Worm (Caenorhabditis elegans): Measurements from ENCODE around the gene let-70.

- TF ChIP-seq Y53G8AR.9 (GFP tag; conservative IDR thresholded peaks at IDR 0.05) (no peak), nhr-90 (tag; optimal IDR thresholded peaks at IDR 0.05) (no peak), aptf-3 (GFP tag; IDR thresholded peaks at IDR 0.05) (no peak), mcd-1 (GFP tag; IDR thresholded peaks at IDR 0.05) (no peak), lin-35 (GFP tag; optimal IDR thresholded peaks at IDR 0.05) (no peak), Y67H2A.10 (GFP tag; conservative IDR thresholded peaks at IDR 0.05) (no peak), hmg-1.2 (GFP tag; IDR thresholded peaks at IDR 0.05) (no peak), snpc-1.3 (tag; optimal IDR thresholded peaks at IDR 0.05; ENCODE audit: insufficient read depth) (no peak), bed-2 (GFP tag; IDR thresholded peaks at IDR 0.05) (no peak), aptf-2 (GFP tag; conservative IDR thresholded peaks at IDR 0.05) (no peak), ceh-58 (GFP tag; IDR thresholded peaks at IDR 0.05) (no peak), hlh-26 (GFP tag; conservative IDR thresholded peaks at IDR 0.05) (no peak), madf-3 (GFP tag; IDR thresholded peaks at IDR 0.05) (no peak)
Measured at ce11 chrIV:11119972-11120562, 38.0 kb upstream of the let-70 start.

Measured in whole organism, young adult.